Worm (Caenorhabditis elegans): ENCODE data around the gene Y54F10AM.15.
"Not testable (repeated sequence)": the region's sequence is repeated elsewhere in the genome, so short reads cannot be mapped to it uniquely, and the experiment has no call there.

Gene Y54F10AM.15

DNA sequence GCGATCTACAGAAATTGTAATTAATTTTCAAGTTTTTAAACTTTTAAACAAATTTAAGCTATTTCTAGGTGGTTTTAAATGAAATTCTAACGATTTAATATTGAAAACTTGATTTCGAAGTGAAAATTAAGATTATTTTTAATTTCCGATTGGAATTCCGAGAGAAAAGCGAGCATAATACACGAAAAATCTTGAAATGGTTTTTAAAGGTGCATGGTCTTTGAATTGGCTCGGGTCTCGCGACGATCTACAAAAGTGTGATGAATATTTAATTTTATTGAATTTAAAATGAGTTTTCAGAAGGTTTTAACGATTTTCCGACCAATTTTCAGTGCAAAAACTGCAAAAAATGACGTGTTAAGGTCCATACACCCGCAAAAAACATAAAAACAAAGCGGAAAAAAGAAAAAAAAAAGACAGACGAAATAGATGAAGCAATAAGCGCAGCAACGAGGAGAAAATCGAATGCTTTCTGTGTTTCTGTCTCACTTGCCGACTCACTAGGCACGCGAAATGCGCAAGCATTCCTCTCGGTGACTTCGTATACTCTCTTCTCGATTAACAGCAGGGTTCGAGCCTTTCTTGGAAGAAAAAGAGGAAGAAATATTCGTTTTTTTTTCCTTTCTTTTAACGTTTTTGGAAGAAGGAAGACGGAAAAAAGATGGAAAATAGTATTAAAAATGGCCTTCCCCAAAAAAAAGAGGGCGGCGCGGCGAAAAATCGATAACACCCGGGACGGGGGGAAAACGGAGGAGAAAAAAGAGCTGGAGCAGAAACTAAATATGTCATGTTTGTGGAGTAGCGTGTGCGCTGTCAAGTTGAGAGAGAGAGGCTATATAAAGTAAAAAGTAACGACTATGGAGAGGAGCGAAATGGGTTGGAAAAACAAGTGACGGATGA lies 48.1 kb upstream of the Y54F10AM.15 start (continued):
- TF ChIP-seq pqm-1 (tag; optimal IDR thresholded peaks at IDR 0.05) (no peak), elt-2 (tag; optimal IDR thresholded peaks at IDR 0.05) (no peak), lir-3 (tag; optimal IDR thresholded peaks at IDR 0.05; ENCODE audit: poor library complexity) (no peak), xbp-1 (tag; optimal IDR thresholded peaks at IDR 0.05) (peak; percentile 26), nhr-90 (tag; optimal IDR thresholded peaks at IDR 0.05; ENCODE audit: poor library complexity) (no peak), efl-3 (GFP tag; optimal IDR thresholded peaks at IDR 0.05) (no peak), fkh-4 (tag; optimal IDR thresholded peaks at IDR 0.05; ENCODE audit: borderline replicate concordance) (no peak), unc-30 (tag; optimal IDR thresholded peaks at IDR 0.05) (no peak), snpc-4 (tag; optimal IDR thresholded peaks at IDR 0.05) (peak; percentile 10), mef-2 (tag; optimal IDR thresholded peaks at IDR 0.05) (no peak), nhr-76 (tag; optimal IDR thresholded peaks at IDR 0.05) (no peak), nhr-237 (tag; optimal IDR thresholded peaks at IDR 0.05) (peak; percentile 24)

DNA sequence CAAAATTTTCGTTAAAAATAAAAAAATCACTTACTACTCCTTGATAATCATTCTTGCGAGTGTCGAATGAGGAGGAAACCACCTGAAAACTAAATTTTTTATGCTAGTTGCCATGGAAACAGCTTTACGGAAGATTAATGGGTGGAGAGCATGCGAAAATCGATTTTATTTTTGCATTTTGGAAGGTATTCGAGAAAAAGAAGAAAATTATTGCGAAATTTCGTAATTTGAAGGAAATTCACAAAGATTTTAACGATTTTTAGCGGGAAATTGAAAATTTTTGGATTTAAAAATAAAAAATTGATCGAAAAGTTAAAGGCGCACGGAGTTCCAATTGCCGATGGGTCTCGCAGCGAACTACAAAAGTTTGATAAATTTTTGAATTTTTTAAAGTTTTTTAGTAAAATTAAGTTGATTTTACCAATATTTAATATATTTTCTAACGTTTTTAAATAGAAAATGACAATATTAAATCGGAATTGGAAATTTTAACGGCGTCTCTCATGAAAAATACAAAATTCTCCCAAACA lies 47.2 kb upstream of the Y54F10AM.15 start, which contains the start of gene Y54F10AR.1:
Y54F10AR.1 (minus strand) TSS at position 51 of the 530 bp plus-strand sequence.
- TF ChIP-seq ceh-88 (GFP tag; IDR thresholded peaks at IDR 0.05) (no peak), sox-4 (tag; optimal IDR thresholded peaks at IDR 0.05) (no peak), fkh-8 (tag; optimal IDR thresholded peaks at IDR 0.05) (no peak), efl-1 (optimal IDR thresholded peaks at IDR 0.05) (peak in 1 of 2 experiments; percentile 13), efl-1 (GFP tag; optimal IDR thresholded peaks at IDR 0.05 in 1 of 2) (peak in 1 of 2 experiments; percentile 10)

DNA sequence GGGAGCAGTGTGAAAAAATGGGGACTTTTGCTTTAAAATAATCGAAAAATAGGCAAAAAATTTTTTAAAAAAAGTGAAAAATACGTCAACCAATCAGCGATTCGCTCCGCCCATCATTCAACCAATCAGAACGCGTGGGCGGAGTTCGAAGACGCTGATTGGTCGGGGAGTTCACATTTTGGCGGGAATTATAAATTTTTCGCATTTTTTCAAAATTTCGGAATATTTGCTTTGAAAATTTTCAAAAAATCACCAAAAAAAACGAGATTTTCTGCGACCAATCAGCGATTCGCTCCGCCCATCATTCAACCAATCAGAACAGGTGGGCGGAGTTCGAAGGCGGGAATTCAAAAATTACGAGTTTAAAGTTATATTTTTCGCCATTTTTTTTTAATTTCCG lies 43.9 kb upstream of the Y54F10AM.15 start:
- no peak for TF ChIP-seq mdl-1 (tag; optimal IDR thresholded peaks at IDR 0.05)
- TF ChIP-seq fkh-10 (GFP tag; optimal IDR thresholded peaks at IDR 0.05): no peak
- TF ChIP-seq efl-1 (optimal IDR thresholded peaks at IDR 0.05): no peak
- peak; percentile 8 to 24 for TF ChIP-seq efl-1 (GFP tag; optimal IDR thresholded peaks at IDR 0.05 in 1 of 2)

DNA sequence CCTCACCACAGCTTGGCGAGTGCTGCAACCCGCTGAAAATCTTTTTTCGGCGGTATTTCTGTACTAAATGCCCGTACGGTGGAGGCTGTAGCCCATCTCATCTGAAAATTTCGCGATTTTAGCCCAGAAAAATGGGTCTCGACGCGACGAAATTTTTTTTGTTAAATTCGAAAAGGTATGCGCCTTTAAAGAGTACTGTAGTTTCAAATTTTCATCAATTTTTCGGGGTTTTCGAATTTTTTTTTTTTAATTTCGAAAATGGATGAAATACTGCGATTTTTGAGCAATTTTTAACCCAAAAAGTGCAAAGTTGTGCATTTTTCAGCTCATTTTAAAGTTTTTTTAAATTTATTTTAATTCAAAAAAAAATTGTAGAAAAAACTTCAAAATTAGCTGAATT lies 43.0 kb upstream of the Y54F10AM.15 start, which contains the start of gene Y54F10AR.2:
Y54F10AR.2 (minus strand) TSS at position 101 of the 400 bp plus-strand sequence.
- TF ChIP-seq mab-9 (GFP tag; IDR thresholded peaks at IDR 0.05) (no peak), unc-130 (tag; optimal IDR thresholded peaks at IDR 0.05) (no peak), zag-1 (tag; optimal IDR thresholded peaks at IDR 0.05) (no peak), nhr-20 (tag; optimal IDR thresholded peaks at IDR 0.05) (no peak), zip-4 (GFP tag; optimal IDR thresholded peaks at IDR 0.05) (no peak), rnt-1 (tag; optimal IDR thresholded peaks at IDR 0.05) (no peak), ces-1 (GFP tag; optimal IDR thresholded peaks at IDR 0.05) (no peak), skn-1 (tag; optimal IDR thresholded peaks at IDR 0.05) (no peak)

DNA sequence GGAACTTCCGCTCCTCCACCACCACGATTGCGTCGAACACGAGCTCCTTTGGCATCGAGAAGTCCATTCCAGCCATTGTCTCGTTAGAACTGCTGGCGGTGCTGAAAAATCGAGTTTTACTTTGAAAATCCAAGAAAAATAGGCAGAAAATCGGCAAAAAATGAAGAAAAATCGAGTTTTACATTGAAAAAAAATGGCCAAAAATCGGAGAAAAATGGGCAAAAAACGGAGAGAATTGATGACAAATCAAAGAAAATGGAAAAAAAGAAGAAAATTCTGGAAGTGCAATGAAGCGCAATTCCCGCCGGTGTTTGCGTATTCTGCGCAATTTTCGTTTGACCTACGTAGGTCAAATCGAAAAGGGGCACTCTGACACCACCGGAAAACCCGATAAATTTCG lies 35.4 kb upstream of the Y54F10AM.15 start, which contains the start of gene Y54F10AM.11:
Y54F10AM.11 (minus strand) TSS at position 101 of the 400 bp plus-strand sequence.
- TF ChIP-seq blmp-1, nhr-84, nhr-77 (tag; optimal IDR thresholded peaks at IDR 0.05): not testable (repeated sequence)

DNA sequence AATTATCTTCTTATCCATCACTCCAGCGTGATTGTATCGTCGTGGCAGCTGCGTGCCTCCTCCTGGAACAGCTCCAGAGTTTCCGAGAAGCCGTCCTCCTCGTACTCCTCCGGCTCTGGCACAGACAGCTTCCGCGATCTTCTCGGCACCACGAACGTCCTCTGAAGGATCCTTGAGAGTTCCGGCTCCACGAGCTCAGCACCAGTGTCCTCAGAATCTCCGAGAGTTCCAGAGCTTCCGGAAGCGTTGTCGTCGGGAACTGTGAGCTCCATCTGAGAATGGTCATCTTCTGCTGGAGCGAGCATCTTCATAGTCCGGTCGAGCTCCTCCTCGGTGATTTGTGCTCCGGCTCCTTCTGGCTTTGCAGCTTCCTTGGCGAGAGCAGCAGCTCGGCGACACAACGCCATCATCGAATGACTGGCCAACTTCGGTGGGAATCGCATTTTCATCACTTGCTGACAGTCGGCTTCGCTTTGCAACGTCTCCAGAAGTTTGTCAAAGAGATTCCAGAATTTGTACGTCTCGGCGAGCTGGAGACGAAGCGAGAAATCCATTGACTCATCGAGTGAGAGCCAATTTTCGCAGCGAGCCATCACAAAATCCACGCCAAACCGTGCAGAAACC lies 34.7 kb upstream of the Y54F10AM.15 start:
- TF ChIP-seq lin-35 (GFP tag; optimal IDR thresholded peaks at IDR 0.05) (no peak), egl-13 (tag; optimal IDR thresholded peaks at IDR 0.05) (no peak), aha-1 (tag; optimal IDR thresholded peaks at IDR 0.05) (no peak), ets-5 (GFP tag; IDR thresholded peaks at IDR 0.05) (no peak), unc-86 (tag; optimal IDR thresholded peaks at IDR 0.05) (no peak), lin-39 (tag; optimal IDR thresholded peaks at IDR 0.05) (no peak), fkh-8 (tag; optimal IDR thresholded peaks at IDR 0.05) (no peak), snu-23 (GFP tag; optimal IDR thresholded peaks at IDR 0.05) (no peak), irx-1 (tag; optimal IDR thresholded peaks at IDR 0.05) (no peak), C34B4.2 (tag; optimal IDR thresholded peaks at IDR 0.05) (no peak), aly-2 (tag; optimal IDR thresholded peaks at IDR 0.05) (no peak), ceh-82 (tag; optimal IDR thresholded peaks at IDR 0.05) (no peak), swsn-7 (tag; optimal IDR thresholded peaks at IDR 0.05) (no peak), grh-1 (GFP tag; IDR thresholded peaks at IDR 0.05) (no peak)

Measured in whole organism, L1 larva.